Worm (Caenorhabditis elegans) whole organism, young adult: ENCODE data around the gene F58H7.1.
"Not testable (repeated sequence)": the region's sequence is repeated elsewhere in the genome, so short reads cannot be mapped to it uniquely, and the experiment has no call there.

ENCODE experiments used
- B0336.3 ChIP-seq: fragments of 200-800 bp; sonication (Bioruptor generic); IDR thresholded peaks from 2 replicates; pipeline ENCODE4 v1.3.6; 2022; ENCODE audit warnings: missing genetic modification characterization, missing compliant biosample characterization
- F10E7.11 ChIP-seq: sonication (generic microtip); optimal IDR thresholded peaks from 2 replicates; lab custom pipeline; 2017; ENCODE audit warnings: mild to moderate bottlenecking, missing genetic modification characterization, moderate library complexity, missing compliant biosample characterization
- F22D6.2 ChIP-seq: sonication (generic microtip); optimal IDR thresholded peaks from 2 replicates; lab custom pipeline; 2016; ENCODE audit warnings: mild to moderate bottlenecking, missing genetic modification characterization, missing compliant biosample characterization
- F55B11.4 ChIP-seq: sonication (generic microtip); optimal IDR thresholded peaks from 2 replicates; lab custom pipeline; 2016; ENCODE audit warnings: missing compliant biosample characterization, missing genetic modification characterization, borderline replicate concordance; ENCODE audit not compliant: insufficient read depth
- T07F8.4 ChIP-seq: sonication (generic microtip); optimal IDR thresholded peaks from 2 replicates; lab custom pipeline; 2016; ENCODE audit warnings: mild to moderate bottlenecking, missing genetic modification characterization, moderate library complexity, missing compliant biosample characterization
- Y79H2A.3 ChIP-seq: fragments of 200-800 bp; sonication (Bioruptor generic); conservative IDR thresholded peaks from 2 replicates; pipeline ENCODE4 v1.3.6; 2022; ENCODE audit warnings: missing genetic modification reagents, missing genetic modification characterization, missing compliant biosample characterization
- ZK185.1 ChIP-seq: sonication (generic microtip); optimal IDR thresholded peaks from 2 replicates; lab custom pipeline; 2016; ENCODE audit warnings: mild to moderate bottlenecking, missing genetic modification characterization, missing compliant biosample characterization; ENCODE audit not compliant: poor library complexity, severe bottlenecking
- aptf-3 ChIP-seq: fragments of 200-800 bp; sonication (Bioruptor generic); IDR thresholded peaks from 2 replicates; pipeline ENCODE4 v1.3.6; 2022; ENCODE audit warnings: missing genetic modification characterization, missing compliant biosample characterization
- attf-6 ChIP-seq: fragments of 200-800 bp; sonication (Bioruptor generic); IDR thresholded peaks from 2 replicates; pipeline ENCODE4 v1.3.6; 2022; ENCODE audit warnings: missing genetic modification reagents, missing genetic modification characterization, missing compliant biosample characterization
- ccch-3 ChIP-seq: fragments of 200-800 bp; sonication (Bioruptor generic); optimal IDR thresholded peaks from 2 replicates; lab custom pipeline; 2018; ENCODE audit warnings: mild to moderate bottlenecking, missing genetic modification characterization, missing compliant biosample characterization
- cebp-1 ChIP-seq, 2 experiments: fragments of 200-800 bp in 1 of 2; sonication (Bioruptor generic) in 1 of 2; sonication (generic microtip) in 1 of 2; IDR thresholded peaks in 1 of 2; optimal IDR thresholded peaks in 1 of 2; 2 replicates each; pipeline versions ENCODE4 v1.3.6 to Lab custom; 2017 to 2022; ENCODE audit warnings: missing compliant biosample characterization in 2 of 2, missing genetic modification characterization in 2 of 2, mild to moderate bottlenecking in 1 of 2, missing genetic modification reagents in 1 of 2, moderate library complexity in 1 of 2
- ceh-100 ChIP-seq: fragments of 200-800 bp; sonication (Bioruptor generic); IDR thresholded peaks from 2 replicates; pipeline ENCODE4 v1.3.6; 2022; ENCODE audit warnings: missing genetic modification reagents, missing genetic modification characterization, missing compliant biosample characterization
- ceh-27 ChIP-seq: fragments of 200-800 bp; sonication (Bioruptor generic); optimal IDR thresholded peaks from 2 replicates; lab custom pipeline; 2018; ENCODE audit warnings: mild to moderate bottlenecking, missing genetic modification characterization, moderate library complexity, missing compliant biosample characterization
- ceh-79 ChIP-seq: sonication (generic microtip); optimal IDR thresholded peaks from 2 replicates; lab custom pipeline; 2017; ENCODE audit warnings: mild to moderate bottlenecking, missing genetic modification characterization, missing compliant biosample characterization
- chd-7 ChIP-seq: sonication (generic microtip); optimal IDR thresholded peaks from 2 replicates; lab custom pipeline; 2016; ENCODE audit warnings: mild to moderate bottlenecking, missing genetic modification characterization, moderate library complexity, missing compliant biosample characterization
- dox-1 ChIP-seq: fragments of 200-800 bp; sonication (Bioruptor generic); IDR thresholded peaks from 2 replicates; pipeline ENCODE4 v1.3.6; 2022; ENCODE audit warnings: missing genetic modification reagents, missing genetic modification characterization, missing compliant biosample characterization
- dpff-1 ChIP-seq: sonication (generic microtip); optimal IDR thresholded peaks from 2 replicates; lab custom pipeline; 2017; ENCODE audit warnings: mild to moderate bottlenecking, missing genetic modification characterization, missing compliant biosample characterization
- dpl-1 ChIP-seq: fragments of 150-350 bp; optimal IDR thresholded peaks from 2 replicates; lab custom pipeline; 2014; ENCODE audit warnings: missing biosample characterization, missing genetic modification reagents, missing genetic modification characterization
- egl-44 ChIP-seq: fragments of 200-800 bp; sonication (Bioruptor generic); IDR thresholded peaks from 2 replicates; pipeline ENCODE4 v1.3.6; 2022; ENCODE audit warnings: missing genetic modification reagents, missing genetic modification characterization, missing compliant biosample characterization
- ekl-4 ChIP-seq: fragments of 200-800 bp; sonication (Bioruptor generic); IDR thresholded peaks from 2 replicates; pipeline ENCODE4 v1.3.6; 2022; ENCODE audit warnings: missing genetic modification reagents, missing genetic modification characterization, missing compliant biosample characterization
- ets-4 ChIP-seq: fragments of 200-800 bp; sonication (Bioruptor generic); optimal IDR thresholded peaks from 2 replicates; lab custom pipeline; 2018; ENCODE audit warnings: mild to moderate bottlenecking, missing genetic modification characterization, missing compliant biosample characterization
- hlh-12 ChIP-seq: sonication (generic microtip); optimal IDR thresholded peaks from 2 replicates; lab custom pipeline; 2016; ENCODE audit warnings: missing genetic modification characterization, missing compliant biosample characterization
- hsf-1 ChIP-seq: fragments of 200-800 bp; sonication (Bioruptor generic); IDR thresholded peaks from 2 replicates; pipeline ENCODE4 v1.3.6; 2022; ENCODE audit warnings: missing genetic modification reagents, missing genetic modification characterization, missing compliant biosample characterization
- lag-1 ChIP-seq: fragments of 200-800 bp; sonication (Bioruptor generic); IDR thresholded peaks from 2 replicates; pipeline ENCODE4 v1.3.6; 2022; ENCODE audit warnings: missing genetic modification reagents, missing genetic modification characterization, missing compliant biosample characterization
- let-607 ChIP-seq, 2 experiments: fragments of 200-800 bp in 1 of 2; sonication (Bioruptor generic) in 1 of 2; sonication (generic microtip) in 1 of 2; optimal IDR thresholded peaks; 2 replicates each; lab custom pipeline; 2016 to 2018; ENCODE audit warnings: mild to moderate bottlenecking in 2 of 2, missing compliant biosample characterization in 2 of 2, missing genetic modification characterization in 2 of 2, moderate library complexity in 2 of 2, missing genotype in 1 of 2
- lin-26 ChIP-seq: fragments of 200-800 bp; sonication (Bioruptor generic); IDR thresholded peaks from 2 replicates; pipeline ENCODE4 v1.3.6; 2022; ENCODE audit warnings: missing genetic modification reagents, missing genetic modification characterization, missing compliant biosample characterization
- lin-35 ChIP-seq, 3 experiments: fragments of 150-350 bp in 2 of 3; sonication (generic microtip) in 1 of 3; optimal IDR thresholded peaks; 2 replicates each; lab custom pipeline; 2014 to 2018; ENCODE audit warnings: missing biosample characterization in 3 of 3, missing genetic modification characterization in 3 of 3, missing genetic modification reagents in 3 of 3
- lsy-27 ChIP-seq: sonication (generic microtip); optimal IDR thresholded peaks from 2 replicates; lab custom pipeline; 2017; ENCODE audit warnings: missing genetic modification characterization, mild to moderate bottlenecking, missing compliant biosample characterization, antibody characterized with exemption, missing genotype, borderline replicate concordance; ENCODE audit not compliant: insufficient read depth
- madf-3 ChIP-seq: fragments of 200-800 bp; sonication (Bioruptor generic); IDR thresholded peaks from 2 replicates; pipeline ENCODE4 v1.3.6; 2022; ENCODE audit warnings: missing genetic modification reagents, missing genetic modification characterization, missing compliant biosample characterization
- nhr-120 ChIP-seq: fragments of 200-800 bp; sonication (Bioruptor generic); IDR thresholded peaks from 2 replicates; pipeline ENCODE4 v1.3.6; 2022; ENCODE audit warnings: missing genetic modification characterization, missing compliant biosample characterization
- nhr-27 ChIP-seq: fragments of 200-800 bp; sonication (Bioruptor generic); optimal IDR thresholded peaks from 2 replicates; lab custom pipeline; 2018; ENCODE audit warnings: mild to moderate bottlenecking, missing genetic modification characterization, moderate library complexity, missing compliant biosample characterization
- pha-4 ChIP-seq: fragments of 150-350 bp; sonication (generic microtip); optimal IDR thresholded peaks from 2 replicates; lab custom pipeline; 2014; ENCODE audit warnings: missing biosample characterization, missing genetic modification reagents, missing genetic modification characterization
- sdz-38 ChIP-seq: sonication (generic microtip); optimal IDR thresholded peaks from 2 replicates; lab custom pipeline; 2016; ENCODE audit warnings: missing genotype, missing genetic modification characterization, missing compliant biosample characterization
- sptf-2 ChIP-seq: fragments of 200-800 bp; sonication (Bioruptor generic); optimal IDR thresholded peaks from 2 replicates; lab custom pipeline; 2018; ENCODE audit warnings: mild to moderate bottlenecking, missing genetic modification characterization, missing compliant biosample characterization
- tbx-9 ChIP-seq: sonication (generic microtip); optimal IDR thresholded peaks from 2 replicates; lab custom pipeline; 2016; ENCODE audit warnings: borderline replicate concordance, missing genetic modification characterization, inconsistent platforms, missing compliant biosample characterization
- tlf-1 ChIP-seq: fragments of 200-800 bp; sonication (Bioruptor generic); optimal IDR thresholded peaks from 2 replicates; lab custom pipeline; 2018; ENCODE audit warnings: mild to moderate bottlenecking, missing genetic modification characterization, missing compliant biosample characterization
- unc-130 ChIP-seq: sonication (generic microtip); optimal IDR thresholded peaks from 2 replicates; lab custom pipeline; 2016; ENCODE audit warnings: missing genetic modification reagents, missing genetic modification characterization, missing compliant biosample characterization
- unc-62 ChIP-seq: fragments of 150-350 bp; optimal IDR thresholded peaks from 2 replicates; lab custom pipeline; 2014; ENCODE audit warnings: missing biosample characterization, missing genetic modification reagents, missing genetic modification characterization
- xnd-1 ChIP-seq: sonication (generic microtip); optimal IDR thresholded peaks from 2 replicates; lab custom pipeline; 2016; ENCODE audit warnings: missing genotype, missing genetic modification reagents, missing genetic modification characterization, missing compliant biosample characterization
- zfh-2 ChIP-seq: fragments of 200-800 bp; sonication (Bioruptor generic); conservative IDR thresholded peaks from 2 replicates; pipeline ENCODE4 v1.3.6; 2022; ENCODE audit warnings: missing genetic modification reagents, missing genetic modification characterization, missing compliant biosample characterization
- zim-3 ChIP-seq: sonication (generic microtip); optimal IDR thresholded peaks from 2 replicates; lab custom pipeline; 2017; ENCODE audit warnings: mild to moderate bottlenecking, missing genetic modification characterization, moderate library complexity, missing compliant biosample characterization
- ztf-18 ChIP-seq: sonication (generic microtip); optimal IDR thresholded peaks from 2 replicates; lab custom pipeline; 2016; ENCODE audit warnings: missing genotype, mild to moderate bottlenecking, missing genetic modification characterization, missing compliant biosample characterization
- ztf-6 ChIP-seq: fragments of 200-800 bp; sonication (Bioruptor generic); IDR thresholded peaks from 2 replicates; pipeline ENCODE4 v1.3.6; 2022; ENCODE audit warnings: missing genetic modification reagents, missing genetic modification characterization, missing compliant biosample characterization

F58H7.1 gene

DNA sequence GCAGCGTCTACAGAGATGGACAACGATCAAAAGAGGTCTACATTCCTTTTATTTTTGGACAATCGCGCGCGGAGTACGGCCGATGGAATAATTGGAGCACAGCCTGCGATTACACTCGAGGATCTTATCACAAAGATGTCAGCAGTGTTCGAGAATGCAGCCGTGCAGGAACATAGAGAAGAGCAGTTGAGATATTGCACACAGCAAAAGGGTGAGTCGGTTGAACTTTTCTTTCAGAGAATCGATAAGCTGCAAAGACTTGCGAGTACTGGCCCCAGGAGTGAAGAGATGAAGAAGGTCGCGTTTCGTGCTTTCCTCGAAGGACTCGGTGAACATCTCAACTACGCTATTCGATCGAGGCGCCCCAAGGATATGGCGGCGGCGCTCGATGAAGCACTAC is 20.8 kb downstream of the F58H7.1 start:
- TF ChIP-seq F22D6.2 (tag; lab: Kevin White, UChicago): no peak
- TF ChIP-seq chd-7 (tag; lab: Kevin White, UChicago): no peak
- TF ChIP-seq unc-62 (GFP tag; lab: Kevin White, UChicago): no peak
- TF ChIP-seq hlh-12 (tag; lab: Kevin White, UChicago): no peak
- no peak for TF ChIP-seq tlf-1 (GFP tag; lab: Kevin White, UChicago)
- no peak for TF ChIP-seq ztf-6
- no peak for TF ChIP-seq nhr-120 (GFP tag; lab: Robert Waterston, UW)
- no peak for TF ChIP-seq lsy-27 (tag; lab: Kevin White, UChicago)
- no peak for TF ChIP-seq ekl-4 (GFP tag; lab: Robert Waterston, UW)
- TF ChIP-seq unc-130 (GFP tag; lab: Kevin White, UChicago): no peak
- TF ChIP-seq dpff-1 (tag; lab: Kevin White, UChicago): no peak
- TF ChIP-seq B0336.3 (GFP tag; lab: Robert Waterston, UW): no peak
- no peak for TF ChIP-seq ZK185.1 (tag; lab: Kevin White, UChicago)
- no peak for TF ChIP-seq F10E7.11 (tag; lab: Kevin White, UChicago)
- TF ChIP-seq ceh-100 (GFP tag; lab: Robert Waterston, UW): no peak
- TF ChIP-seq hsf-1 (GFP tag; lab: Robert Waterston, UW): no peak
- no peak for TF ChIP-seq lin-26 (GFP tag; lab: Robert Waterston, UW)
- no peak for TF ChIP-seq sdz-38 (tag; lab: Kevin White, UChicago)
- no peak for TF ChIP-seq madf-3 (GFP tag; lab: Robert Waterston, UW)
- no peak for TF ChIP-seq pha-4 (tag; lab: Kevin White, UChicago)

DNA sequence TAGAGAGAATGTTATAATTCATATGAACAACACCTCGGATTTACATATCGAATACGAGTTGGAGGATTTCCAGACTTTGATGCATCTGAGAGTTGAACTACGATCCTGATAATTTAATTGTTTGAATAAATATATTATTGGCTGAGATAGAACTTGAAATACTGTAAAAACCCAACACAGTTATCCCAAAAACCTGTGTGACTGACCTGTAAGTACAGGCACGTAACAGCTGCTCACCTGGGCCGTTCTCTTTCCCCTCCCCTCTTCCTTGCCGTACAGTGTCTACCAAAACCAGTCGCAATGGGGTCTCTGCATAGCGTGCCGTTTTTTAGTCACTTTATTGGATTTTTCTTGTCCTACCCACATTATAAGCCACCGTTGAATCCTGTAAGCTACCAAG is 30.7 kb downstream of the F58H7.1 start, which contains the start of gene fbxc-12:
Gene fbxc-12, plus strand, starts transcription at position 301 of the 400 bp plus-strand sequence.
- not testable (repeated sequence) for TF ChIP-seq attf-6 (GFP tag; lab: Robert Waterston, UW); dpl-1; aptf-3 (GFP tag; lab: Robert Waterston, UW)

DNA sequence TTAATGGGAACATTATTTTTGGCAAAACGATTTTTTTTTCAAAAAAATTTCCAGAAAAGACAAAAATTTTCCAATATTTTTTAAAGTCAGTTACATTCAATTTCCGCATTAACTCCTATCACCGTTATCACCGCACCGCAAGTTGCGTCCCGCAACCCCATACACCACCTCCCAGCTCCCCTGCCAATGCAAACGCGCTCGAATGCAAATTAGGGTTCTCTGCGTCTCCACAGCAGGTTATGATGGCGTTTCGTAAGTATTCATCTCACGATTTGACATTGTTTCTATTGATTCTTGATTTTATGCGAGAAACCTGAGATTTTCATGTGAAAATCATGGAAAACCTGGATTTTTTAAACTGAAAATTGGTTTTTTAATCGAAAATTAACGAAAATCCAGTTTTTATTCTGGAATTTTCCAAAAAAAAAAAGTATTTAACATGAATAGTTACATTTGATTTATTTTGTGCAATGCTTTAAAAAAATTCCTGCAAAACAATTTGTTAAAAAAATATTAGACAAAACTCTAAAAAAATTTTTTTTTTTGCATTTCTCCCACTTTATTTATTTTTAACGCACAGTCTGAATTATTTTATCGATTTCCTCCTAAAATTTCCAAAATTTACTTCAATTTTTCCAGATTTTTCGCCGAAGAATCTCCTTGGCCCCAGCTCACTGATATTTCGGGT is 50.8 kb downstream of the F58H7.1 start, which contains the start of gene mak-2:
Gene mak-2, plus strand, starts transcription at position 638 of the 688 bp plus-strand sequence.
- no peak for TF ChIP-seq ztf-18 (tag; lab: Kevin White, UChicago)
- TF ChIP-seq cebp-1 (GFP tag; IDR thresholded peaks at IDR 0.05; lab: Robert Waterston, UW): peak; percentile 48; the same call in 1 of the 2 replicates
- TF ChIP-seq cebp-1 (tag; optimal IDR thresholded peaks at IDR 0.05; lab: Kevin White, UChicago): peak; percentile 78
- TF ChIP-seq tbx-9 (tag; lab: Kevin White, UChicago): no peak
- TF ChIP-seq lin-35 (GFP tag; optimal IDR thresholded peaks at IDR 0.05; lab: Kevin White, UChicago): peak in 1 of 3 experiments; percentile 9
- no peak for TF ChIP-seq nhr-27 (tag; lab: Kevin White, UChicago)
- TF ChIP-seq T07F8.4 (tag; lab: Kevin White, UChicago): no peak
- TF ChIP-seq F55B11.4: no peak
- TF ChIP-seq ccch-3 (GFP tag; lab: Kevin White, UChicago): no peak
- peak; percentile 29 for TF ChIP-seq ceh-27 (GFP tag; lab: Kevin White, UChicago)
- TF ChIP-seq xnd-1 (tag; lab: Kevin White, UChicago): no peak
- TF ChIP-seq hsf-1 (GFP tag; lab: Robert Waterston, UW): no peak
- TF ChIP-seq zim-3 (tag; lab: Kevin White, UChicago): no peak
- no peak for TF ChIP-seq egl-44 (GFP tag; lab: Robert Waterston, UW)
- TF ChIP-seq ceh-79 (tag; lab: Kevin White, UChicago): no peak
- TF ChIP-seq madf-3 (GFP tag; lab: Robert Waterston, UW): no peak
- TF ChIP-seq zfh-2: no peak; the same call in 1 of the 2 replicates
- no peak for TF ChIP-seq let-607 (tag; optimal IDR thresholded peaks at IDR 0.05; lab: Kevin White, UChicago)
- TF ChIP-seq sptf-2: no peak
- TF ChIP-seq Y79H2A.3 (GFP tag; lab: Robert Waterston, UW): no peak
- no peak for TF ChIP-seq lin-26 (GFP tag; lab: Robert Waterston, UW)
- peak; percentile 40; the same call in 1 of the 2 replicates for TF ChIP-seq ceh-100 (GFP tag; lab: Robert Waterston, UW)
- TF ChIP-seq dox-1 (GFP tag; lab: Robert Waterston, UW): peak; percentile 48; the same call in 1 of the 2 replicates
- no peak for TF ChIP-seq lag-1 (GFP tag; lab: Robert Waterston, UW)
- TF ChIP-seq ets-4 (GFP tag; lab: Kevin White, UChicago): no peak
